Worm (Caenorhabditis elegans) whole organism, early embryonic: ENCODE measurements around the gene Y43F4A.1.

Source experiments
- B0310.2 ChIP-seq: sonication (generic microtip); optimal IDR thresholded peaks from 2 replicates; lab custom pipeline; 2016; ENCODE audit warnings: mild to moderate bottlenecking, missing genetic modification characterization, missing compliant biosample characterization
- F13C5.2 ChIP-seq: sonication (generic microtip); optimal IDR thresholded peaks from 2 replicates; lab custom pipeline; 2017; ENCODE audit warnings: mild to moderate bottlenecking, missing genetic modification characterization, inconsistent platforms, missing compliant biosample characterization
- aly-1 ChIP-seq: sonication (generic microtip); optimal IDR thresholded peaks from 2 replicates; lab custom pipeline; 2016; ENCODE audit warnings: missing genetic modification characterization, missing compliant biosample characterization
- ama-1 ChIP-seq: fragments of 150-350 bp; optimal IDR thresholded peaks from 2 replicates; lab custom pipeline; 2014
- ceh-13 ChIP-seq: fragments of 200-800 bp; sonication (Bioruptor generic); optimal IDR thresholded peaks from 2 replicates; lab custom pipeline; 2018; ENCODE audit warnings: mild to moderate bottlenecking, missing genetic modification characterization, missing compliant biosample characterization
- ets-7 ChIP-seq: sonication (generic microtip); optimal IDR thresholded peaks from 2 replicates; lab custom pipeline; 2016; ENCODE audit warnings: missing genotype, missing genetic modification characterization, missing compliant biosample characterization
- flt-1 ChIP-seq: fragments of 200-800 bp; sonication (Bioruptor generic); IDR thresholded peaks from 2 replicates; pipeline ENCODE4 v1.3.6; 2022; ENCODE audit warnings: missing genetic modification characterization, missing compliant biosample characterization
- hmbx-1 ChIP-seq: sonication (generic microtip); optimal IDR thresholded peaks from 2 replicates; lab custom pipeline; 2016; ENCODE audit warnings: mild to moderate bottlenecking, missing genetic modification characterization, missing compliant biosample characterization
- hmg-4 ChIP-seq: fragments of 200-800 bp; sonication (Bioruptor generic); optimal IDR thresholded peaks from 2 replicates; lab custom pipeline; 2018; ENCODE audit warnings: mild to moderate bottlenecking, missing genetic modification characterization, missing compliant biosample characterization
- pes-1 ChIP-seq: fragments of 200-800 bp; sonication (Bioruptor generic); IDR thresholded peaks from 2 replicates; pipeline ENCODE4 v1.3.6; 2022; ENCODE audit warnings: missing genetic modification reagents, missing genetic modification characterization, missing compliant biosample characterization
- scrt-1 ChIP-seq: fragments of 200-800 bp; sonication (Bioruptor generic); IDR thresholded peaks from 2 replicates; pipeline ENCODE4 v1.3.6; 2022; ENCODE audit warnings: missing genetic modification characterization, missing compliant biosample characterization
- tbx-11 ChIP-seq: fragments of 200-800 bp; sonication (Bioruptor generic); IDR thresholded peaks from 2 replicates; pipeline ENCODE4 v1.3.6; 2022; ENCODE audit warnings: missing genetic modification characterization, missing compliant biosample characterization
- tbx-37 ChIP-seq: fragments of 200-800 bp; sonication (Bioruptor generic); conservative IDR thresholded peaks from 2 replicates; pipeline ENCODE4 v1.3.6; 2022; ENCODE audit warnings: missing genetic modification reagents, missing genetic modification characterization, missing compliant biosample characterization
- tra-4 ChIP-seq: sonication (generic microtip); optimal IDR thresholded peaks from 2 replicates; lab custom pipeline; 2017; ENCODE audit warnings: missing genetic modification characterization, missing compliant biosample characterization

- TF ChIP-seq ets-7 (tag; lab: Kevin White, UChicago): no peak
- TF ChIP-seq tbx-37 (GFP tag; lab: Robert Waterston, UW): no peak
- no peak for TF ChIP-seq hmbx-1 (tag; lab: Kevin White, UChicago)
- no peak for TF ChIP-seq scrt-1 (GFP tag; lab: Robert Waterston, UW)
- TF ChIP-seq tra-4 (tag; lab: Kevin White, UChicago): no peak
- no peak for TF ChIP-seq ama-1 (lab: Kevin White, UChicago)
- TF ChIP-seq pes-1: no peak
- no peak for TF ChIP-seq aly-1
- no peak for TF ChIP-seq hmg-4
- no peak for TF ChIP-seq tbx-11 (GFP tag; lab: Robert Waterston, UW)
- TF ChIP-seq B0310.2 (tag; lab: Kevin White, UChicago): no peak
- TF ChIP-seq F13C5.2 (tag; lab: Kevin White, UChicago): no peak
- no peak for TF ChIP-seq ceh-13
- no peak for TF ChIP-seq flt-1
Observed at ce11 chrIII:13216488-13217016, 6.3 kb upstream of the Y43F4A.1 start.
